Worm (Caenorhabditis elegans): ENCODE data around the gene wdr-60.

DNA sequence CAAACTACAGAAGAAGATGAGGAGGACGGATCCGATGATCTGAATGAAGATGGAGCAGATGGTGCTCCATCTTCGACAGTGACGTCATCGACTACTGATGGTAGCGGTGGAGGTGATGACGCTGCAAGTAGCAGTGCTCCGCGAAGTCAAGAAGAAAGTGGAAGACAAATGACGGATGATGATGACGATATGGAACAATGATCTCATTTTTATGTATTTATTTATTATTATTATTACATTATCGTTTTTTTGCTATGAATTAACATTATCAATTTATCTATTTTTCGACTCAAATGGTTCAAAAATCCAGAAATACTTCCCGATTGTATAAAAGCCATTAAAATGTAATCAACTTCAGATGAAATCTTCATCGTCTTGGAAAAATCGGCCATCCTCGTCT lies 34.7 kb downstream of the wdr-60 start, which contains the start of gene R144.3:
- TF ChIP-seq aly-2 (tag; optimal IDR thresholded peaks at IDR 0.05) (no peak), sea-2 (GFP tag; optimal IDR thresholded peaks at IDR 0.05) (no peak), ama-1 (optimal IDR thresholded peaks at IDR 0.05) (no peak), nhr-12 (tag; optimal IDR thresholded peaks at IDR 0.05) (no peak), mml-1 (tag; optimal IDR thresholded peaks at IDR 0.05) (no peak), nhr-28 (tag; optimal IDR thresholded peaks at IDR 0.05) (no peak), R02D3.7 (tag; optimal IDR thresholded peaks at IDR 0.05) (no peak)

All from whole organism, L3 larva.